Worm (Caenorhabditis elegans) whole organism, late embryonic: ENCODE results near the gene M162.7.

ENCODE experiments used
- T23F11.4 ChIP-seq: fragments of 200-800 bp; sonication (Bioruptor generic); optimal IDR thresholded peaks from 2 replicates; lab custom pipeline; 2018; ENCODE audit warnings: mild to moderate bottlenecking, missing genetic modification characterization, missing compliant biosample characterization
- ceh-2 ChIP-seq: sonication (generic microtip); optimal IDR thresholded peaks from 2 replicates; lab custom pipeline; 2016; ENCODE audit warnings: missing genotype, missing genetic modification characterization, missing compliant biosample characterization
- ceh-45 ChIP-seq: fragments of 200-800 bp; sonication (Bioruptor generic); IDR thresholded peaks from 2 replicates; pipeline ENCODE4 v1.3.6; 2022; ENCODE audit warnings: missing genetic modification reagents, missing genetic modification characterization, missing compliant biosample characterization
- dmd-4 ChIP-seq: sonication (generic microtip); optimal IDR thresholded peaks from 2 replicates; lab custom pipeline; 2016; ENCODE audit warnings: borderline replicate concordance, missing genetic modification characterization, missing compliant biosample characterization
- odd-2 ChIP-seq: sonication (generic microtip); optimal IDR thresholded peaks from 2 replicates; lab custom pipeline; 2017; ENCODE audit warnings: antibody characterized with exemption, mild to moderate bottlenecking, missing genetic modification characterization, missing compliant biosample characterization
- pag-3 ChIP-seq: sonication (generic microtip); optimal IDR thresholded peaks from 2 replicates; lab custom pipeline; 2016; ENCODE audit warnings: missing compliant biosample characterization, missing genetic modification characterization, borderline replicate concordance

DNA sequence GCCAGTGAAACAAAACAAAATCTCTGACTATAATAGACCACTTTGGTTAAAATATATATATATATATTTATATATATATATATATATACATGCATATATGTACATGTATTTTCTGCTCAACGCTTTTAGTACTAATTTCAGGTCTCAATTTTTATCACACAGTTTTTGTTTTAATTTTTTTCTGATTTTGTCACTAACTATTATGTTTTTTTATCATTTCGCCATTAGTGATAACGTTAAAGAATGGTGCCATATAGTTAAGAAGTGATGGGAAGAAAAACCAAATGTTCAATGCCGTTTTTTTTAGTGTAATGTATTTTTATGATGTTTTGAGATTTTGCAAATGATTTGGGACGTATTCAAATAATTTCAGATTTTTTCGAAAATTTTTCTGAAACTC, 40.5 kb downstream of the M162.7 start:
- TF ChIP-seq odd-2 (tag; lab: Kevin White, UChicago) (no peak), ceh-45 (no peak), ceh-2 (tag; lab: Kevin White, UChicago) (no peak), T23F11.4 (GFP tag; lab: Kevin White, UChicago) (no peak), pag-3 (tag; lab: Kevin White, UChicago) (no peak), dmd-4 (tag; lab: Kevin White, UChicago) (no peak)
